Worm (Caenorhabditis elegans) whole organism, L1 larva: ENCODE measurements around the gene srm-3.

Experiments used
- F16B12.6 ChIP-seq: fragments of 150-350 bp; optimal IDR thresholded peaks from 2 replicates; lab custom pipeline; 2014; ENCODE audit warnings: missing biosample characterization, missing genetic modification characterization
- ama-1 ChIP-seq: fragments of 150-350 bp; optimal IDR thresholded peaks from 2 replicates; lab custom pipeline; 2014
- blmp-1 ChIP-seq: fragments of 150-350 bp; optimal IDR thresholded peaks from 2 replicates; lab custom pipeline; 2014; ENCODE audit warnings: missing biosample characterization, missing genetic modification characterization
- ceh-88 ChIP-seq: fragments of 200-800 bp; sonication (Bioruptor generic); IDR thresholded peaks from 2 replicates; pipeline ENCODE4 v1.3.6; 2022; ENCODE audit warnings: missing genetic modification characterization, missing compliant biosample characterization
- ces-1 ChIP-seq: fragments of 150-350 bp; optimal IDR thresholded peaks from 2 replicates; lab custom pipeline; 2014; ENCODE audit warnings: missing biosample characterization, missing genetic modification reagents, missing genetic modification characterization
- egl-27 ChIP-seq, 2 experiments: fragments of 150-350 bp in 1 of 2; sonication (generic microtip); optimal IDR thresholded peaks; 3 replicates each; lab custom pipeline; 2017 to 2018; ENCODE audit warnings: missing biosample characterization in 2 of 2, missing genetic modification characterization in 2 of 2, missing genetic modification reagents in 2 of 2
- elt-3 ChIP-seq, 6 experiments: fragments of 150-350 bp in 1 of 6; sonication (generic microtip); optimal IDR thresholded peaks; 2 replicates each; lab custom pipeline; 2017 to 2018; ENCODE audit warnings: missing biosample characterization in 6 of 6, missing genetic modification characterization in 6 of 6, inconsistent platforms in 1 of 6
- hlh-17 ChIP-seq: fragments of 200-800 bp; sonication (Bioruptor generic); optimal IDR thresholded peaks from 2 replicates; lab custom pipeline; 2018; ENCODE audit warnings: missing genetic modification characterization, mild to moderate bottlenecking, missing compliant biosample characterization, moderate library complexity, borderline replicate concordance
- jun-1 ChIP-seq: fragments of 150-350 bp; optimal IDR thresholded peaks from 2 replicates; lab custom pipeline; 2014; ENCODE audit warnings: missing biosample characterization, missing genetic modification reagents, missing genetic modification characterization
- mdl-1 ChIP-seq, 2 experiments: fragments of 150-350 bp; optimal IDR thresholded peaks; 2 replicates each; lab custom pipeline; 2014 to 2017; ENCODE audit warnings: missing biosample characterization in 2 of 2, missing genetic modification characterization in 2 of 2, inconsistent platforms in 1 of 2
- snpc-4 ChIP-seq: fragments of 150-350 bp; optimal IDR thresholded peaks from 2 replicates; lab custom pipeline; 2014; ENCODE audit warnings: missing biosample characterization, missing genetic modification characterization
- unc-86 ChIP-seq: sonication (generic microtip); optimal IDR thresholded peaks from 2 replicates; lab custom pipeline; 2016; ENCODE audit warnings: missing genetic modification characterization, missing compliant biosample characterization
- zag-1 ChIP-seq: fragments of 150-350 bp; optimal IDR thresholded peaks from 2 replicates; lab custom pipeline; 2014; ENCODE audit warnings: missing biosample characterization, missing genetic modification characterization
- ztf-4 ChIP-seq: fragments of 150-350 bp; optimal IDR thresholded peaks from 2 replicates; lab custom pipeline; 2014; ENCODE audit warnings: missing biosample characterization, missing genetic modification characterization

- no peak for TF ChIP-seq jun-1
- TF ChIP-seq ama-1 (lab: Kevin White, UChicago): no peak
- no peak for TF ChIP-seq ceh-88 (GFP tag; lab: Robert Waterston, UW)
- no peak for TF ChIP-seq mdl-1 (tag; optimal IDR thresholded peaks at IDR 0.05; lab: Kevin White, UChicago)
- no peak for TF ChIP-seq snpc-4
- no peak for TF ChIP-seq blmp-1 (tag; lab: Kevin White, UChicago)
- no peak for TF ChIP-seq F16B12.6 (tag; lab: Kevin White, UChicago)
- TF ChIP-seq egl-27 (tag; optimal IDR thresholded peaks at IDR 0.05; lab: Kevin White, UChicago): no peak
- TF ChIP-seq ces-1 (GFP tag; lab: Kevin White, UChicago): no peak
- TF ChIP-seq elt-3 (tag; optimal IDR thresholded peaks at IDR 0.05; lab: Kevin White, UChicago): no peak
- TF ChIP-seq zag-1 (tag; lab: Kevin White, UChicago): no peak
- no peak for TF ChIP-seq hlh-17
- TF ChIP-seq ztf-4 (tag; lab: Kevin White, UChicago): no peak
- no peak for TF ChIP-seq unc-86 (tag; lab: Kevin White, UChicago)
Observed at ce11 chrIV:9623269-9623668, 25.5 kb upstream of the srm-3 start, which contains the start of gene W09C2.9.
